Worm (Caenorhabditis elegans) whole organism, L1 larva: ENCODE data around the gene C47E12.11.

Source experiments
- C04F5.9 ChIP-seq: sonication (generic microtip); optimal IDR thresholded peaks from 2 replicates; lab custom pipeline; 2016; ENCODE audit warnings: missing genetic modification characterization, missing compliant biosample characterization
- mdl-1 ChIP-seq, 2 experiments: fragments of 150-350 bp; optimal IDR thresholded peaks; 2 replicates each; lab custom pipeline; 2014 to 2017; ENCODE audit warnings: missing biosample characterization in 2 of 2, missing genetic modification characterization in 2 of 2, inconsistent platforms in 1 of 2
- tbx-2 ChIP-seq: sonication (generic microtip); optimal IDR thresholded peaks from 2 replicates; lab custom pipeline; 2016; ENCODE audit warnings: missing genetic modification characterization, missing compliant biosample characterization

DNA sequence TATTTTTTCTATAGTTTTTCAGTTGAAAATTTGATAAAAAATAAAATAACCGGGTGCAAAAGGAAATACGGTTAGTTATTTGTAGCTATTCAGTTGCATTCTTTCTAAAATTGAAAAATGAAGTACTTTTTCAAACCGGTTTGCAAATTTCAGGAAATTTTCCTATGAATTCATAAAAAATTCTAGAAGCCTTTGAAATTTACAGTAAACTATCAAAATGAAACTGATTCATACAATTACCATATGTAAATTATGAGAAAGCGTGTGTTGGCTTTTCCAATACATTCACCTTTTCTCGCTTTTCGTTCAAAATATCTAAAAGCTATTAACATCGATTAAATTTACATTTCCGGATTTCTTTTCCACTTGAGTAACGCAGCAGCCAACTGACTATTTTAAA lies 47.8 kb downstream of the C47E12.11 start, which contains the start of gene ent-7:
- TF ChIP-seq tbx-2 (tag; lab: Kevin White, UChicago) (no peak), mdl-1 (tag; optimal IDR thresholded peaks at IDR 0.05; lab: Kevin White, UChicago) (no peak), C04F5.9 (tag; lab: Kevin White, UChicago) (no peak)
